Worm (Caenorhabditis elegans) whole organism, midembryonic: Measurements from ENCODE around the gene alh-13.

ENCODE experiments used
- T22C8.4 ChIP-seq: fragments of 200-800 bp; sonication (Bioruptor generic); IDR thresholded peaks from 2 replicates; pipeline ENCODE4 v1.3.6; 2022; ENCODE audit warnings: missing genetic modification characterization, missing compliant biosample characterization
- cog-1 ChIP-seq: sonication (generic microtip); optimal IDR thresholded peaks from 2 replicates; lab custom pipeline; 2016; ENCODE audit warnings: missing genetic modification characterization, missing compliant biosample characterization
- flt-1 ChIP-seq: fragments of 200-800 bp; sonication (Bioruptor generic); IDR thresholded peaks from 2 replicates; pipeline ENCODE4 v1.3.6; 2022; ENCODE audit warnings: missing genetic modification characterization, missing compliant biosample characterization
- klf-2 ChIP-seq: fragments of 200-800 bp; sonication (Bioruptor generic); conservative IDR thresholded peaks from 2 replicates; pipeline ENCODE4 v1.3.6; 2022; ENCODE audit warnings: missing genetic modification reagents, missing genetic modification characterization, missing compliant biosample characterization
- med-1 ChIP-seq: sonication (generic microtip); optimal IDR thresholded peaks from 2 replicates; lab custom pipeline; 2017; ENCODE audit warnings: missing genetic modification characterization, mild to moderate bottlenecking, missing compliant biosample characterization, antibody characterized with exemption, missing genetic modification reagents; ENCODE audit not compliant: insufficient read depth
- ref-1 ChIP-seq: fragments of 200-800 bp; sonication (Bioruptor generic); conservative IDR thresholded peaks from 2 replicates; pipeline ENCODE4 v1.3.6; 2022; ENCODE audit warnings: missing genetic modification reagents, missing genetic modification characterization, missing compliant biosample characterization
- tab-1 ChIP-seq: fragments of 200-800 bp; sonication (Bioruptor generic); IDR thresholded peaks from 2 replicates; pipeline ENCODE4 v1.3.6; 2022; ENCODE audit warnings: missing genetic modification characterization, missing compliant biosample characterization
- ztf-23 ChIP-seq: fragments of 200-800 bp; sonication (Bioruptor generic); IDR thresholded peaks from 2 replicates; pipeline ENCODE4 v1.3.6; 2022; ENCODE audit warnings: missing genetic modification reagents, missing genetic modification characterization, missing compliant biosample characterization
- ztf-29 ChIP-seq: fragments of 200-800 bp; sonication (Bioruptor generic); IDR thresholded peaks from 2 replicates; pipeline ENCODE4 v1.3.6; 2022; ENCODE audit warnings: missing genetic modification reagents, missing genetic modification characterization, missing compliant biosample characterization

alh-13 gene

DNA sequence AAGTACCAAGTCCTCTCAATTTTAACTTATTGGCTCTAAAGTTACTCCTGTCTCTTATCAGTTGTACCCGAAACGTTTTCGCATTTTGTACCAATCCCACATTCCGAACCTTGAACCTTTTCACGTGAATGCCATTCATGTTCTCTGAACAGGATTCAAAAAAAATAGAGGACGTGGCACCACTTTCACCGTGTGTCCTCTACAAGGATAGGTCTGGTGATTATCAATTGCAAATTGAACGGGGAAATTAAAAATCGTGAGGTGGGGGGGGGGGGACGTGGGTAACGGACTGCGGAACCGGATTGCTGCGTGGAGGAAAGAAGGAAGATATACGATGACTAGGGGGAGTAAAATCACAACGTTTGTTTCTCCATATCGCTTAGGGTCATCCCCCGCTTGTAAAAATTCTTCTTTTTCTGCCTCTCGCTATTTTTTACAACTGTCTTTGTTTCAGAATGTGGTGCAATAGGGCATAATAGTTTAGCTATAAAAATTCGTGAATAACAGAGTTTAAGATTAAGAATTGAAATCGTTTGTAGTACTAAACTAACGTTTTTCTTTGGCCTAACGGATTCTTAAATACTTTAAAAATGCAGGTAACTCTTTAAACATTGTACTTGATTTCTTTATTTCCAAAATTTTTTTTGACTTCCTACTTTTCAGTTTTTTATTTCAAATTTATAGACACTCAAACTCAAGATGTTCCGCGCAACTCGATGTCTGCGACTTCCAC lies at the start of gene alh-13:
Gene alh-13 (plus strand): TSS at position 683 of the 733 bp plus-strand sequence.
- no peak for TF ChIP-seq ref-1 (GFP tag; lab: Robert Waterston, UW)

DNA sequence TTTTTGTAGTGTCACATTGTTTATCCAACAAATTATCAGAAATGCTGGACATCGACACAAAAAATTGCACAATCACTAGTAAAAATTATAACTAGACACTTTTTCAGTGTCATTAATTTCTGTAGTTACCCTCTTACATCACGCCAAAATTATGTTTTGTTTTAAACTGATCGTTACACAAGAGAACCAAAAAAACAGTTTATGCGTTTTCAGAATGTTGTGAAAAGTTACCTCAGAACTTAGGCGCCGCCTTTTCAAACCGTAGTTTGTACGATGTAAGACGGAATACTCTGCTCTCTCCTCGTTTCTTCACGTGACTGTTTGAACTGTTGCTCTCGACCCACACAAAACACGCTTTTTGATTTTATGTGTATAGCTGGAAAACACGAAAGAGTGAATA lies 43.7 kb upstream of the alh-13 start, which contains the start of gene pgp-13:
Gene pgp-13 (plus strand): TSS at position 301 of the 400 bp plus-strand sequence.
- no peak for TF ChIP-seq ztf-29 (GFP tag; lab: Robert Waterston, UW)

DNA sequence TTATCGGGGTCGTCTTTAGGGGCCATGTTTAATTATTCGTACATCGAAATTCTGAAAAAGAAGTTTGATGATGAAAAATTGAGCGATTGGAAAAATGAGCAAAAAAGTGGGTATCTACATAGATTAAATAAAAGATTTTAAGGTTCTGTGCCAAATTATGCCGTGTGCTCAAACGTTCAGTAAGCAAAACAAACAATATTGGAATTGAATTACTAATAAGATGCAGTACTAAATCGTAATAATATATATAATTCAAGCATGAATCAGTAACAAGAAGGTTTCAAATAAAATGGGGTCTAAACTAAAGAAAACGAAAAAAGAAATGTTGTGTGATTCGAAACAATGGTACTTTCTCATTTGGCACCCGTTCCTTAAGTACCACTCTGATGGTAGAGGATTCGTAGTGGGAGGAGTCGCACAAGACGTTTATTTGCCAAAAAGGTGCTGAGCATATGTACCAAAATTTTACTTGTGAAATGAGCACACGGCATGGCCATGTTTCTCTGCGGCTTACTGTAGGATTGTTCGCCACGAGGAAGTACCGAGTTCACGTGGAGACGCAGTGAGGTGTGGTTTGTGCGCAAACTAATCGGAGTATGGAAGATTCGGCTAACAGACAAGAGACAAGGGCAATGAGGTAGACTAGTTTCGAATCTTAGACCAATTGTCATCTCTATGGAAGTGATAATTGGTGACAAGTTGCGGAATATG lies 32.5 kb upstream of the alh-13 start, which contains the start of gene pgp-14:
Gene pgp-14 (minus strand): TSS at position 51 of the 711 bp plus-strand sequence.
- no peak for TF ChIP-seq flt-1 (GFP tag; lab: Robert Waterston, UW)
- TF ChIP-seq ztf-23, result no peak
- no peak for TF ChIP-seq cog-1
- TF ChIP-seq T22C8.4 (GFP tag; lab: Robert Waterston, UW), result no peak
- TF ChIP-seq ztf-29 (GFP tag; lab: Robert Waterston, UW), result no peak
- TF ChIP-seq tab-1 (GFP tag; lab: Robert Waterston, UW), result no peak
- no peak for TF ChIP-seq med-1
- no peak for TF ChIP-seq klf-2
- no peak for TF ChIP-seq ref-1 (GFP tag; lab: Robert Waterston, UW)

DNA sequence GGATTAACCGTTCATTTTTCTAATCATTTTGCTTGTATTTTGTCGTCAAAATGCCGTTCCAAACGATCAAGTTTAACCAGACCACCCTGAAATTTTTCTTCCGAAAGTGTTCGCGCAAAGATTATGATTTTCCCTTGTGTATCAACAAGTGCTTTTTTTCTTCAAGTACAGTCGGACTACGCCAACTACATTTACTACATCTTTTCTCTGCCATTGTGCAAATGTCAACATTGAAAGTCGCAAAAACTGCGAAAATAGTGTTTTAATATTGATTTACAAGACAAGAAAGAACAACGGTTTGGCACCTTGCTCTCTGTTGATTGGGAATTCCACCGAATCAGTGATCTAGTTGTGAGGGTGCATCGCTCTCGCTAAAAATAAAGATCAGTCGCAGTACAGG lies 31.4 kb upstream of the alh-13 start:
- TF ChIP-seq med-1, result no peak

DNA sequence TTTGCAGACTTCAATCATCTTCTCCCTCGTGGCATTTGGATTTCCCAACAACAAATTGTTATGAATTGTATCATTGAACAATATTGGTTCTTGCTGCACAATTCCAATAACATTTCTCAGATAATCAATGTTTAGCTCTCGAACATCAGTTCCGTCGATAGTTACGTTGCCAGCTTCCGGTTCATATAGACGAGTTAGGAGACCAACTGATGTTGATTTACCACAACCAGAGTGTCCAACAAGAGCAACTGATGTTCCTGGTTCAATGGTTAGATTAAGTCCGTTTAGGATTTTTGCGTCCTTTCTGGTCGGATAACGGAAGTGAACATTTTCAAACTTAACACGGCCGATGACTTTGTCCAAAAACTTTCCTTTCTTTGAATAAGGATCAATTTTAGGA lies 28.2 kb upstream of the alh-13 start:
- no peak for TF ChIP-seq cog-1
- TF ChIP-seq T22C8.4 (GFP tag; lab: Robert Waterston, UW), result no peak
- TF ChIP-seq ztf-29 (GFP tag; lab: Robert Waterston, UW), result no peak
- TF ChIP-seq klf-2, result no peak
- TF ChIP-seq med-1, result no peak
- no peak for TF ChIP-seq flt-1 (GFP tag; lab: Robert Waterston, UW)
- TF ChIP-seq ref-1 (GFP tag; lab: Robert Waterston, UW), result no peak
- TF ChIP-seq tab-1 (GFP tag; lab: Robert Waterston, UW), result no peak
- no peak for TF ChIP-seq ztf-23

DNA sequence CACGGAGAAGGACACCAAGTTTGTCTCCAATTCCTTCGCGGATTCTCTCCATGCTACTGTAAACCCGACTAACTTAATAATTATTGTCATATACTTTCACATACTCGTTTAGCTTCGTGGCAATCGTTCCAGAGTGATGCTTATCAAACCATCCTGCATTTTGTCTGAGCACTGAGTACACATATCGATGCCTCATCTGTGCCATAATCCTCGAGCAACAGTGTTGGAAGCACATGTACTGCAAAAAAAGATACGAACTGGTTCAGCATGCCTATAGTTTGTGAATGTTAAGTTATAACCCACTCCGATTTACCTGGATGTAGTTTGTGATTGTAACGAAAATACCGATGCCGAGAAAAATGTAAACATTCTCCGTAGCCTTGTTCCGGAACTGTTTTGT lies 27.2 kb upstream of the alh-13 start:
- no peak for TF ChIP-seq T22C8.4 (GFP tag; lab: Robert Waterston, UW)
- no peak for TF ChIP-seq cog-1

DNA sequence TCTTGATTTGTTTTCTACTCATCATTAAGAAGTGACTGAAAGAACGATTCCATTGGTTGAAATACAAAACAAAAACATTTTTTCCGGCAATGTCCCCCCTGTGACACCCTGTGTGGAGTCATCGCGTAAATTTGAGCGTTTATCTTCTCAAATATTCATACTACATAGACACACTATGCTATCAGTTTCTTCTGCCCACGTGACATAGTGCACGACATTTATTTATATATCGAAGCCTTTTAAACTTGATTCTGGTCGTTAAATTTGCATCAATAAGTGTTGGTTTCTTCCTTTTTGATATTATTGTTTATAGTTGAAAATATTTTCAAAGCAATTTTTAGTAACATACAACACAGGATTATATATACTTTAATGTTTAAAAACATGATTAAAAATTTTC lies 23.2 kb upstream of the alh-13 start:
- TF ChIP-seq ref-1 (GFP tag; lab: Robert Waterston, UW) (no peak), T22C8.4 (GFP tag; lab: Robert Waterston, UW) (no peak), klf-2 (no peak), ztf-23 (no peak)

ce11 chrX:12759642-12760041 lies 22.6 kb upstream of the alh-13 start:
- TF ChIP-seq T22C8.4 (GFP tag; lab: Robert Waterston, UW) (no peak), flt-1 (GFP tag; lab: Robert Waterston, UW) (no peak), ztf-29 (GFP tag; lab: Robert Waterston, UW) (no peak), ref-1 (GFP tag; lab: Robert Waterston, UW) (no peak), ztf-23 (no peak), cog-1 (no peak), klf-2 (no peak), tab-1 (GFP tag; lab: Robert Waterston, UW) (no peak), med-1 (no peak)

DNA sequence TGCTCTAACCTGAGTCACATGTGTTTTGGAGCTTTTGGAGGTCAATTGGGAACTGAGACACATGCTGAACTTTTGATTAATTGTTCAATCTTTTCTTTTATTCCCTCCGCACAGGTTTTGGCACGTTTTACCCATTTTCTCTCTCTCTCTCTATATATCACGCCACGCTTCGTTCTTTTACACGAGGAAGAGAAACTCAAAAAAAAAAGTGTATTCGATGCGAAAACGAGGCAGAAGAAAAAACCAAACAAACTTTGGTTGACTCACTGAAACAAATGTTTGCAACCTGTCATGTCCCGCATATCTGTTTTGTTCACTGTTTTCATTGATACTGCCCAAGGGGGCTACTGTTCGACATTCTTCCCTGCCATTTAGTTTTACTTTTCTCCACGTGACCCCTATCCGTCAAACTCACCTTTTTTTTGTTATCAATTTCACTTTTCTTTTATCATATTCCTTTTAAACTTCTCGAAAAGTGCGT lies 20.9 kb upstream of the alh-13 start:
- TF ChIP-seq ref-1 (GFP tag; lab: Robert Waterston, UW) (no peak), klf-2 (no peak), T22C8.4 (GFP tag; lab: Robert Waterston, UW) (no peak), ztf-23 (no peak), ztf-29 (GFP tag; lab: Robert Waterston, UW) (no peak), cog-1 (no peak), tab-1 (GFP tag; lab: Robert Waterston, UW) (no peak), flt-1 (GFP tag; lab: Robert Waterston, UW) (no peak), med-1 (no peak)

DNA sequence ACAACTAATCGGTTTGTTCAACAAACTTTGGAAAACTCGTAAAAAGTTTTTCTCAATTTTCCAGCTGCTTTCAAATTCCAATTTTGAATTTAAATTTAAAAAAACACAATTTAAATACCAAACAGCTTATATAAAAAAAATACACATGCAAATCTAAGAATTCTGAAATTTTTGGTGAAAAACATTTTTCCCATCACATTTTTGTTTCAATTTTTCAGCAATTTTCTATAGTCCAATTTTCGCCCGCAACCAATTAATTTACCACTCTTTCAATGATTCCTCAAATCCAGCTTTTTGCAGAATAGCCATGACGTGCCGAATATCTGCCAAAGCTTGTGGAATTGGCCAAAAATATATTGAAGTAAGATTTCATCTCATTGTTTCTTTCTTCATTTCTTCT lies 20.4 kb upstream of the alh-13 start, which contains the start of gene cept-1:
Gene cept-1 (plus strand): TSS at position 301 of the 400 bp plus-strand sequence.
- no peak for TF ChIP-seq T22C8.4 (GFP tag; lab: Robert Waterston, UW)
- no peak for TF ChIP-seq tab-1 (GFP tag; lab: Robert Waterston, UW)
- TF ChIP-seq med-1, result no peak
- TF ChIP-seq ref-1 (GFP tag; lab: Robert Waterston, UW), result no peak
- no peak for TF ChIP-seq flt-1 (GFP tag; lab: Robert Waterston, UW)
- no peak for TF ChIP-seq klf-2
- TF ChIP-seq cog-1, result no peak
- no peak for TF ChIP-seq ztf-29 (GFP tag; lab: Robert Waterston, UW)
- TF ChIP-seq ztf-23, result no peak

DNA sequence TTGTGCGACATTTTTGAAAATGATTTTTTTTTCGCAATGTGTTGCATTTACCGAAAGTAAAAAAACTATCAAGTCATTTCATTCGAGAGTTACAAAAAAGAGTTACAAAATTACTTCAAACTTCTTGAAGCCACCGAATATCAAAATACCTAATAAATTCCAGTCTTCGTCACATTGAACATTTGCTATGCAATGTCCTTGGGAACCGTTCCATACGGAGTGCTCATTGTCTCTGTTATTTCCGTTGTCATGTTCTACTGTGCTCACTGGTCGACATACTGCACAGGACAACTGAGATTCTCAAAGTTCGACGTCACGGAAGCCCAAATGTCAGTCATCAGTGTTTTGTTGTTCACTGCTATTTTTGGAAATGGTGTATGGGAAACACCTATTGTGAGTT lies 18.2 kb upstream of the alh-13 start:
- no peak for TF ChIP-seq cog-1
- no peak for TF ChIP-seq klf-2
- no peak for TF ChIP-seq ref-1 (GFP tag; lab: Robert Waterston, UW)
- no peak for TF ChIP-seq ztf-23
- TF ChIP-seq med-1, result no peak
- no peak for TF ChIP-seq ztf-29 (GFP tag; lab: Robert Waterston, UW)
- no peak for TF ChIP-seq T22C8.4 (GFP tag; lab: Robert Waterston, UW)
- TF ChIP-seq flt-1 (GFP tag; lab: Robert Waterston, UW), result no peak
- no peak for TF ChIP-seq tab-1 (GFP tag; lab: Robert Waterston, UW)
